Fruit fly (Drosophila melanogaster) whole organism, embryonic: ENCODE results near the gene bumpel.
A peak's percentile ranks its signal among the peaks of the same experiment; 100 is the strongest.

ENCODE experiments used
- CG10147 ChIP-seq: fragments of 200-800 bp; sonication (Bioruptor generic); optimal IDR thresholded peaks from 2 replicates; lab custom pipeline; 2019; ENCODE audit warnings: missing biosample characterization, mild to moderate bottlenecking, missing genetic modification characterization, moderate library complexity
- CG10321 ChIP-seq: fragments of 200-800 bp; sonication (Bioruptor generic); IDR thresholded peaks from 2 replicates; pipeline ENCODE4 v1.3.6; 2022; ENCODE audit warnings: missing biosample characterization, missing genetic modification characterization
- CG11085 ChIP-seq: fragments of 200-800 bp; sonication (Bioruptor generic); IDR thresholded peaks from 2 replicates; pipeline ENCODE4 v1.3.6; 2022; ENCODE audit warnings: missing biosample characterization, missing genetic modification characterization
- CG11247 ChIP-seq: fragments of 200-800 bp; sonication (Bioruptor generic); IDR thresholded peaks from 2 replicates; pipeline ENCODE4 v1.3.6; 2022; ENCODE audit warnings: missing biosample characterization, missing genetic modification characterization
- CG11398 ChIP-seq: fragments of 200-800 bp; sonication (Bioruptor generic); optimal IDR thresholded peaks from 2 replicates; lab custom pipeline; 2016; ENCODE audit warnings: missing biosample characterization, missing genetic modification characterization
- CG11456 ChIP-seq: fragments of 200-800 bp; sonication (Bioruptor generic); IDR thresholded peaks from 3 replicates; pipeline ENCODE4 v1.3.6; 2022; ENCODE audit warnings: missing biosample characterization, missing genetic modification characterization
- CG11504 ChIP-seq: fragments of 200-800 bp; sonication (Bioruptor generic); optimal IDR thresholded peaks from 3 replicates; lab custom pipeline; 2019; ENCODE audit warnings: missing biosample characterization, mild to moderate bottlenecking, missing genetic modification characterization, moderate library complexity
- CG12104 ChIP-seq: fragments of 200-800 bp; sonication (Bioruptor generic); optimal IDR thresholded peaks from 3 replicates; lab custom pipeline; 2016; ENCODE audit warnings: missing biosample characterization, missing genetic modification characterization
- CG12659 ChIP-seq: fragments of 200-800 bp; sonication (Bioruptor generic); optimal IDR thresholded peaks from 3 replicates; lab custom pipeline; 2017; ENCODE audit warnings: mild to moderate bottlenecking, missing biosample characterization, missing genetic modification reagents, missing genetic modification characterization
- CG16815 ChIP-seq: fragments of 200-800 bp; sonication (Bioruptor generic); optimal IDR thresholded peaks from 3 replicates; lab custom pipeline; 2017; ENCODE audit warnings: missing biosample characterization, mild to moderate bottlenecking, missing genetic modification characterization
- CG17359 ChIP-seq: fragments of 200-800 bp; sonication (Bioruptor generic); optimal IDR thresholded peaks from 3 replicates; lab custom pipeline; 2018; ENCODE audit warnings: missing biosample characterization, mild to moderate bottlenecking, missing genetic modification characterization, moderate library complexity
- CG17385 ChIP-seq: fragments of 200-800 bp; sonication (Bioruptor generic); optimal IDR thresholded peaks from 3 replicates; lab custom pipeline; 2018; ENCODE audit warnings: missing biosample characterization, mild to moderate bottlenecking, missing genetic modification characterization
- CG1832 ChIP-seq: fragments of 200-800 bp; sonication (Bioruptor generic); optimal IDR thresholded peaks from 2 replicates; lab custom pipeline; 2017; ENCODE audit warnings: missing biosample characterization, mild to moderate bottlenecking, missing genetic modification characterization, inconsistent platforms
- CG18599 ChIP-seq: fragments of 200-800 bp; sonication (Bioruptor generic); optimal IDR thresholded peaks from 3 replicates; lab custom pipeline; 2017; ENCODE audit warnings: missing biosample characterization, missing genetic modification characterization, mild to moderate bottlenecking, moderate library complexity, missing genetic modification reagents
- CG2120 ChIP-seq: fragments of 200-800 bp; sonication (Bioruptor generic); optimal IDR thresholded peaks from 3 replicates; lab custom pipeline; 2016; ENCODE audit warnings: missing biosample characterization, missing genetic modification characterization
- CG2199 ChIP-seq: fragments of 200-800 bp; sonication (Bioruptor generic); IDR thresholded peaks from 3 replicates; pipeline ENCODE4 v1.3.6; 2022; ENCODE audit warnings: missing biosample characterization, missing genetic modification characterization
- CG30403 ChIP-seq: fragments of 200-800 bp; sonication (Bioruptor generic); optimal IDR thresholded peaks from 3 replicates; lab custom pipeline; 2016; ENCODE audit warnings: missing biosample characterization, missing genetic modification characterization
- CG32772 ChIP-seq: fragments of 200-800 bp; sonication (Bioruptor generic); IDR thresholded peaks from 2 replicates; pipeline ENCODE4 v1.3.6; 2022; ENCODE audit warnings: missing biosample characterization, missing genetic modification characterization
- CG33213 ChIP-seq: fragments of 200-800 bp; sonication (Bioruptor generic); optimal IDR thresholded peaks from 3 replicates; lab custom pipeline; 2016; ENCODE audit warnings: missing biosample characterization, missing genetic modification characterization
- CG33557 ChIP-seq: fragments of 200-800 bp; sonication (Bioruptor generic); optimal IDR thresholded peaks from 2 replicates; lab custom pipeline; 2019; ENCODE audit warnings: missing biosample characterization, mild to moderate bottlenecking, missing genetic modification characterization, moderate library complexity
- CG6689 ChIP-seq: fragments of 200-800 bp; sonication (Bioruptor generic); IDR thresholded peaks from 2 replicates; pipeline ENCODE4 v1.3.6; 2022; ENCODE audit warnings: missing biosample characterization, missing genetic modification characterization
- CG6854 ChIP-seq: fragments of 200-800 bp; sonication (Bioruptor generic); optimal IDR thresholded peaks from 3 replicates; lab custom pipeline; 2017; ENCODE audit warnings: missing biosample characterization, mild to moderate bottlenecking, missing genetic modification characterization
- CG7556 ChIP-seq: fragments of 200-800 bp; sonication (Bioruptor generic); optimal IDR thresholded peaks from 2 replicates; lab custom pipeline; 2017; ENCODE audit warnings: missing biosample characterization, mild to moderate bottlenecking, missing genetic modification characterization
- CG8765 ChIP-seq: fragments of 200-800 bp; sonication (Bioruptor generic); IDR thresholded peaks from 2 replicates; pipeline ENCODE4 v1.3.6; 2022; ENCODE audit warnings: missing biosample characterization, missing genetic modification characterization
- CkIIα-i1 ChIP-seq: fragments of 200-800 bp; sonication (Bioruptor generic); IDR thresholded peaks from 2 replicates; pipeline ENCODE4 v1.3.6; 2022; ENCODE audit warnings: missing biosample characterization, missing genetic modification characterization
- Dip3 ChIP-seq: fragments of 200-800 bp; sonication (Bioruptor generic); optimal IDR thresholded peaks from 3 replicates; lab custom pipeline; 2016; ENCODE audit warnings: missing biosample characterization, missing genetic modification characterization
- Dp ChIP-seq: fragments of 200-800 bp; sonication (Bioruptor generic); optimal IDR thresholded peaks from 2 replicates; lab custom pipeline; 2018; ENCODE audit warnings: missing biosample characterization, mild to moderate bottlenecking, missing genetic modification characterization, moderate library complexity
- E2f2 ChIP-seq: fragments of 200-800 bp; sonication (Bioruptor generic); IDR thresholded peaks from 2 replicates; pipeline ENCODE4 v1.3.6; 2022; ENCODE audit warnings: missing biosample characterization, missing genetic modification characterization
- HmgZ ChIP-seq: fragments of 200-800 bp; sonication (Bioruptor generic); optimal IDR thresholded peaks from 2 replicates; lab custom pipeline; 2018; ENCODE audit warnings: missing biosample characterization, mild to moderate bottlenecking, missing genetic modification characterization
- Hmx ChIP-seq: fragments of 200-800 bp; sonication (Bioruptor generic); optimal IDR thresholded peaks from 2 replicates; lab custom pipeline; 2016; ENCODE audit warnings: missing biosample characterization, missing genetic modification characterization
- Lim3 ChIP-seq: fragments of 200-800 bp; sonication (Bioruptor generic); IDR thresholded peaks from 2 replicates; pipeline ENCODE4 v1.3.6; 2022; ENCODE audit warnings: missing biosample characterization, missing genetic modification characterization
- Sox102F ChIP-seq: fragments of 200-800 bp; sonication (Bioruptor generic); optimal IDR thresholded peaks from 2 replicates; lab custom pipeline; 2018; ENCODE audit warnings: missing biosample characterization, mild to moderate bottlenecking, missing genetic modification characterization, moderate library complexity
- Tbp ChIP-seq: fragments of >200 bp; optimal IDR thresholded peaks from 2 replicates; lab custom pipeline; 2018; ENCODE audit warnings: missing biosample characterization, missing genetic modification characterization
- Xrp1 ChIP-seq: fragments of 200-800 bp; sonication (Bioruptor generic); IDR thresholded peaks from 2 replicates; pipeline ENCODE4 v1.3.6; 2022; ENCODE audit warnings: missing biosample characterization, missing genetic modification characterization
- br ChIP-seq: fragments of >200 bp; optimal IDR thresholded peaks from 2 replicates; lab custom pipeline; 2017
- dati ChIP-seq: fragments of 200-800 bp; sonication (Bioruptor generic); IDR thresholded peaks from 2 replicates; pipeline ENCODE4 v1.3.6; 2022; ENCODE audit warnings: missing biosample characterization, missing genetic modification characterization
- fd64A ChIP-seq: fragments of 200-800 bp; sonication (Bioruptor generic); optimal IDR thresholded peaks from 3 replicates; lab custom pipeline; 2018; ENCODE audit warnings: missing biosample characterization, mild to moderate bottlenecking, missing genetic modification characterization
- fru ChIP-seq: fragments of >200 bp; optimal IDR thresholded peaks from 2 replicates; lab custom pipeline; 2017
- oc ChIP-seq: fragments of 200-800 bp; sonication (Bioruptor generic); optimal IDR thresholded peaks from 2 replicates; lab custom pipeline; 2018; ENCODE audit warnings: missing biosample characterization, mild to moderate bottlenecking, missing genetic modification characterization, moderate library complexity
- repo ChIP-seq: fragments of 200-800 bp; sonication (Bioruptor generic); optimal IDR thresholded peaks from 2 replicates; lab custom pipeline; 2016; ENCODE audit warnings: missing biosample characterization, missing genetic modification characterization
- rib ChIP-seq: fragments of 200-800 bp; sonication (Bioruptor generic); IDR thresholded peaks from 2 replicates; pipeline ENCODE4 v1.3.6; 2022; ENCODE audit warnings: missing biosample characterization, missing genetic modification characterization
- row ChIP-seq: fragments of 200-800 bp; sonication (Bioruptor generic); IDR thresholded peaks from 3 replicates; pipeline ENCODE4 v1.3.6; 2022; ENCODE audit warnings: missing biosample characterization, missing genetic modification characterization
- scrt ChIP-seq: fragments of 200-800 bp; sonication (Bioruptor generic); optimal IDR thresholded peaks from 2 replicates; lab custom pipeline; 2018; ENCODE audit warnings: missing biosample characterization, mild to moderate bottlenecking, missing genetic modification characterization, moderate library complexity
- sisA ChIP-seq: fragments of 200-800 bp; sonication (Bioruptor generic); IDR thresholded peaks from 2 replicates; pipeline ENCODE4 v1.3.6; 2022; ENCODE audit warnings: missing biosample characterization, missing genetic modification characterization
- so ChIP-seq: fragments of 200-800 bp; sonication (Bioruptor generic); IDR thresholded peaks from 3 replicates; pipeline ENCODE4 v1.3.6; 2022; ENCODE audit warnings: missing biosample characterization, missing genetic modification characterization
- sqz ChIP-seq: fragments of 200-800 bp; sonication (Bioruptor generic); optimal IDR thresholded peaks from 3 replicates; lab custom pipeline; 2018; ENCODE audit warnings: missing biosample characterization, mild to moderate bottlenecking, missing genetic modification characterization
- tap ChIP-seq: fragments of 200-800 bp; optimal IDR thresholded peaks from 3 replicates; lab custom pipeline; 2019; ENCODE audit warnings: missing biosample characterization, mild to moderate bottlenecking, missing genetic modification characterization, moderate library complexity
- tna ChIP-seq: fragments of 200-800 bp; sonication (Bioruptor generic); IDR thresholded peaks from 2 replicates; pipeline ENCODE4 v1.3.6; 2022; ENCODE audit warnings: missing biosample characterization, missing genetic modification characterization; ENCODE audit not compliant: partially characterized antibody
- wek ChIP-seq: fragments of 200-800 bp; sonication (Bioruptor generic); optimal IDR thresholded peaks from 3 replicates; lab custom pipeline; 2018; ENCODE audit warnings: missing biosample characterization, mild to moderate bottlenecking, missing genetic modification characterization, moderate library complexity
- wor ChIP-seq: fragments of 200-800 bp; sonication (Bioruptor generic); IDR thresholded peaks from 2 replicates; pipeline ENCODE4 v1.3.6; 2022; ENCODE audit warnings: missing biosample characterization, missing genetic modification characterization
- z ChIP-seq: fragments of 200-800 bp; sonication (Bioruptor generic); IDR thresholded peaks from 3 replicates; pipeline ENCODE4 v1.3.6; 2022; ENCODE audit warnings: missing biosample characterization, missing genetic modification characterization

bumpel gene

DNA sequence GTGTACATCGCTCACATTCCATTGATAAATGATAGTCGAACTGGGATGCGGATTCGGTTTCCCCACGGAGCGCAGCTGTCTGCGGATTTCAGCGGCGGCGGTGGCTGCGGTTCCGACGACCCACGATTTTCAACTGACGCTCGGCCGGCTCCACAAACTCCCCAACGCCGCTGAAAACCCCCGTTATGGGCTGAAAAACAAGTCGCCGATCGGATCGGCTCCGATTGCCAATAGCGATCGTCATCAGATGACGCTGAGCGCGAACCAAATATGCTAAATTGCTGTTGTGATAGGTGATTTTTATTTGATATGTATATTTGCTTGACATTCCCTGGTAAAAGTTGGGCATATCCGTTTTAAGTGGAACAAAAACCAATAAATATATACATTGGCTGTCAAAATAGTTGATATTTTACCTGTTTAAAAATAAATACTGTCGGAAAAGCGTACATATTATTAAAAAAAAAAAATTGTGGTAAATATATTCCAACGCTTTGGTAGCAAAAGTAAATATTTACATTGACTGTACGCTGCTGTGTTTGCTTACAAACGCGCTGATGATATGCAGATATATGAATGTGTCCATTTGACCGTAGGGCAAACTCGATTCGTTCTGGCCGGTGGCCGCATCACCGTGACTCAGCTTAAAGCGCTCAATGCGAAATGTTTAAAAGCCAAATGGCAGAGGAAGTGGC is 35.9 kb upstream of the bumpel start (continued):
- TF ChIP-seq tap: no peak
- peak; percentile 88 for TF ChIP-seq CG10147
- TF ChIP-seq tna (GFP tag; lab: Robert Waterston, UW): no peak
- no peak for TF ChIP-seq z (GFP tag; lab: Robert Waterston, UW)
- TF ChIP-seq CG33213 (GFP tag; lab: Kevin White, UChicago): no peak
- TF ChIP-seq Hmx (GFP tag; lab: Kevin White, UChicago): peak; percentile 40
- no peak for TF ChIP-seq CG10321 (GFP tag; lab: Robert Waterston, UW)
- TF ChIP-seq CG17359 (tag; lab: Kevin White, UChicago): peak; percentile 47
- peak; percentile 58 for TF ChIP-seq CG6689 (GFP tag; lab: Robert Waterston, UW)
- TF ChIP-seq CG17385 (GFP tag; lab: Kevin White, UChicago): peak; percentile 13
- no peak for TF ChIP-seq Tbp (GFP tag; lab: Kevin White, UChicago)
- no peak for TF ChIP-seq sqz (GFP tag; lab: Kevin White, UChicago)
- peak; percentile 33 for TF ChIP-seq E2f2 (GFP tag; lab: Robert Waterston, UW)
- peak; percentile 50 for TF ChIP-seq CG18599 (GFP tag; lab: Kevin White, UChicago)
- TF ChIP-seq CG8765 (GFP tag; lab: Robert Waterston, UW): no peak
- TF ChIP-seq CG2199: no peak
- TF ChIP-seq sisA (GFP tag; lab: Robert Waterston, UW): 0 out of 2 replicates have a peak, but pooled peaks have one; percentile 29
- peak; percentile 60 for TF ChIP-seq CG7556
- TF ChIP-seq Sox102F (GFP tag; lab: Kevin White, UChicago): peak; percentile 63
- TF ChIP-seq dati: no peak
- peak; percentile 50; the same call in 1 of the 2 replicates for TF ChIP-seq CG11247
- no peak for TF ChIP-seq wor (GFP tag; lab: Robert Waterston, UW)
- no peak for TF ChIP-seq so (GFP tag; lab: Robert Waterston, UW)
- no peak; the same call in 1 of the 2 replicates for TF ChIP-seq rib (GFP tag; lab: Robert Waterston, UW)
- no peak for TF ChIP-seq oc (tag; lab: Kevin White, UChicago)
- peak; percentile 60 for TF ChIP-seq CG16815 (GFP tag; lab: Kevin White, UChicago)
- peak; percentile 13 for TF ChIP-seq CG6854 (GFP tag; lab: Kevin White, UChicago)
- 0 out of 2 replicates have a peak, but pooled peaks have one; percentile 27 for TF ChIP-seq Xrp1
- TF ChIP-seq fru (lab: Kevin White, UChicago): no peak
- peak; percentile 28 for TF ChIP-seq scrt
- no peak for TF ChIP-seq CkIIα-i1 (GFP tag; lab: Robert Waterston, UW)
- TF ChIP-seq Lim3 (GFP tag; lab: Robert Waterston, UW): no peak
- no peak for TF ChIP-seq CG32772 (GFP tag; lab: Robert Waterston, UW)
- TF ChIP-seq br (lab: Kevin White, UChicago): no peak
- TF ChIP-seq CG2120 (GFP tag; lab: Kevin White, UChicago): peak; percentile 91
- peak; percentile 72 for TF ChIP-seq Dip3 (GFP tag; lab: Kevin White, UChicago)
- peak; percentile 76 for TF ChIP-seq CG11504 (tag; lab: Kevin White, UChicago)
- no peak for TF ChIP-seq CG11085 (GFP tag; lab: Robert Waterston, UW)
- no peak for TF ChIP-seq CG11398 (GFP tag; lab: Kevin White, UChicago)
- TF ChIP-seq CG33557 (GFP tag; lab: Kevin White, UChicago): no peak
- TF ChIP-seq row (GFP tag; lab: Robert Waterston, UW): peak; percentile 72
- TF ChIP-seq HmgZ (tag; lab: Kevin White, UChicago): peak; percentile 51
- no peak for TF ChIP-seq CG1832 (GFP tag; lab: Kevin White, UChicago)
- TF ChIP-seq fd64A (GFP tag; lab: Kevin White, UChicago): no peak
- peak; percentile 34 for TF ChIP-seq CG12104 (GFP tag; lab: Kevin White, UChicago)
- TF ChIP-seq repo (GFP tag; lab: Kevin White, UChicago): no peak
- no peak for TF ChIP-seq wek
- no peak for TF ChIP-seq Dp (GFP tag; lab: Kevin White, UChicago)
- peak; percentile 76 for TF ChIP-seq CG30403 (GFP tag; lab: Kevin White, UChicago)
- 0 out of 3 replicates have a peak, but pooled peaks have one; percentile 61 for TF ChIP-seq CG11456
- TF ChIP-seq CG12659 (GFP tag; lab: Kevin White, UChicago): peak; percentile 66
